Fruit fly (Drosophila melanogaster) whole organism, embryonic: ENCODE measurements around the gene gro.

ENCODE experiments used
- Ada2b ChIP-seq: fragments of 200-800 bp; sonication (Bioruptor generic); IDR thresholded peaks from 2 replicates; pipeline ENCODE4 v1.3.6; 2022; ENCODE audit warnings: missing biosample characterization, missing genetic modification characterization
- Adf1 ChIP-seq: fragments of 200-800 bp; sonication (Bioruptor generic); IDR thresholded peaks from 2 replicates; pipeline ENCODE4 v1.3.6; 2022; ENCODE audit warnings: missing biosample characterization, missing genetic modification characterization
- Awh ChIP-seq: fragments of 200-800 bp; sonication (Bioruptor generic); IDR thresholded peaks from 2 replicates; pipeline ENCODE4, ENCODE4 v1.3.6; 2022; ENCODE audit warnings: missing biosample characterization, missing genetic modification characterization
- CG10267 ChIP-seq: fragments of 200-800 bp; sonication (Bioruptor generic); optimal IDR thresholded peaks from 2 replicates; lab custom pipeline; 2018; ENCODE audit warnings: missing biosample characterization, mild to moderate bottlenecking, missing genetic modification characterization, moderate library complexity
- CG10654 ChIP-seq: fragments of 200-800 bp; sonication (Bioruptor generic); optimal IDR thresholded peaks from 2 replicates; lab custom pipeline; 2016; ENCODE audit warnings: missing biosample characterization, missing genetic modification characterization
- CG12769 ChIP-seq: fragments of 200-800 bp; sonication (Bioruptor generic); optimal IDR thresholded peaks from 2 replicates; lab custom pipeline; 2019; ENCODE audit warnings: missing biosample characterization, mild to moderate bottlenecking, missing genetic modification characterization, moderate library complexity
- CG17361 ChIP-seq: fragments of 200-800 bp; sonication (Bioruptor generic); IDR thresholded peaks from 3 replicates; pipeline ENCODE4 v1.3.6; 2022; ENCODE audit warnings: missing biosample characterization, missing genetic modification characterization
- CG18764 ChIP-seq: fragments of 200-800 bp; sonication (Bioruptor generic); optimal IDR thresholded peaks from 3 replicates; lab custom pipeline; 2016; ENCODE audit warnings: missing biosample characterization, missing genetic modification characterization
- CG2712 ChIP-seq: fragments of 200-800 bp; optimal IDR thresholded peaks from 3 replicates; lab custom pipeline; 2019; ENCODE audit warnings: missing biosample characterization, mild to moderate bottlenecking, missing genetic modification characterization, moderate library complexity
- CG3281 ChIP-seq: fragments of 200-800 bp; sonication (Bioruptor generic); optimal IDR thresholded peaks from 3 replicates; lab custom pipeline; 2017; ENCODE audit warnings: missing biosample characterization, mild to moderate bottlenecking, missing genetic modification characterization
- CG43689 ChIP-seq: fragments of 200-800 bp; sonication (Bioruptor generic); IDR thresholded peaks from 2 replicates; pipeline ENCODE4 v1.3.6; 2022; ENCODE audit warnings: missing biosample characterization, missing genetic modification characterization
- CG5180 ChIP-seq: fragments of 200-800 bp; sonication (Bioruptor generic); optimal IDR thresholded peaks from 3 replicates; lab custom pipeline; 2017; ENCODE audit warnings: missing biosample characterization, missing genetic modification characterization, mild to moderate bottlenecking, moderate library complexity, missing genetic modification reagents
- CG5953 ChIP-seq: fragments of 200-800 bp; sonication (Bioruptor generic); IDR thresholded peaks from 2 replicates; pipeline ENCODE4 v1.3.6; 2022; ENCODE audit warnings: missing biosample characterization, missing genetic modification characterization
- CG6765 ChIP-seq: fragments of 200-800 bp; sonication (Bioruptor generic); optimal IDR thresholded peaks from 3 replicates; lab custom pipeline; 2017; ENCODE audit warnings: missing biosample characterization, mild to moderate bottlenecking, missing genetic modification characterization
- CG7556 ChIP-seq: fragments of 200-800 bp; sonication (Bioruptor generic); optimal IDR thresholded peaks from 2 replicates; lab custom pipeline; 2017; ENCODE audit warnings: missing biosample characterization, mild to moderate bottlenecking, missing genetic modification characterization
- CG7963 ChIP-seq: fragments of 200-800 bp; sonication (Bioruptor generic); IDR thresholded peaks from 3 replicates; pipeline ENCODE4 v1.3.6; 2022; ENCODE audit warnings: missing biosample characterization, missing genetic modification characterization; ENCODE audit not compliant: partially characterized antibody
- CoRest ChIP-seq: fragments of 200-800 bp; sonication (Bioruptor generic); optimal IDR thresholded peaks from 3 replicates; lab custom pipeline; 2018; ENCODE audit warnings: missing biosample characterization, mild to moderate bottlenecking, missing genetic modification characterization, moderate library complexity
- D ChIP-seq, 2 experiments: fragments of 200-800 bp in 1 of 2; fragments of >200 bp in 1 of 2; sonication (Bioruptor generic) in 1 of 2; optimal IDR thresholded peaks; 2 replicates in 1 of 2; 3 replicates in 1 of 2; lab custom pipeline; 2017; ENCODE audit warnings: mild to moderate bottlenecking in 1 of 2, missing biosample characterization in 1 of 2, missing genetic modification characterization in 1 of 2, missing genetic modification reagents in 1 of 2
- Deaf1 ChIP-seq: fragments of 200-800 bp; optimal IDR thresholded peaks from 3 replicates; lab custom pipeline; 2019; ENCODE audit warnings: missing biosample characterization, mild to moderate bottlenecking, missing genetic modification characterization, moderate library complexity
- Fer2 ChIP-seq: fragments of 200-800 bp; sonication (Bioruptor generic); optimal IDR thresholded peaks from 2 replicates; lab custom pipeline; 2018; ENCODE audit warnings: missing biosample characterization, mild to moderate bottlenecking, missing genetic modification characterization, moderate library complexity
- Hr3 ChIP-seq: fragments of 200-800 bp; sonication (Bioruptor generic); optimal IDR thresholded peaks from 3 replicates; lab custom pipeline; 2016; ENCODE audit warnings: missing biosample characterization, missing genetic modification characterization
- Hr78 ChIP-seq, 2 experiments: fragments of 200-800 bp in 1 of 2; fragments of >200 bp in 1 of 2; sonication (Bioruptor generic) in 1 of 2; optimal IDR thresholded peaks; 2 replicates each; lab custom pipeline; 2017 to 2019; ENCODE audit warnings: missing biosample characterization in 2 of 2, missing genetic modification characterization in 2 of 2, mild to moderate bottlenecking in 1 of 2, moderate library complexity in 1 of 2
- MTF-1 ChIP-seq: fragments of 200-800 bp; sonication (Bioruptor generic); optimal IDR thresholded peaks from 2 replicates; lab custom pipeline; 2018; ENCODE audit warnings: missing biosample characterization, mild to moderate bottlenecking, missing genetic modification characterization, borderline replicate concordance
- Ptx1 ChIP-seq: fragments of 200-800 bp; sonication (Bioruptor generic); IDR thresholded peaks from 2 replicates; pipeline ENCODE4 v1.3.6; 2022; ENCODE audit warnings: missing biosample characterization, missing genetic modification characterization
- Trl ChIP-seq, 3 experiments: fragments of >200 bp in 2 of 3; fragments of 200-800 bp in 1 of 3; sonication (Bioruptor generic) in 1 of 3; optimal IDR thresholded peaks; 2 replicates in 1 of 3; 3 replicates in 2 of 3; lab custom pipeline; 2016 to 2017; ENCODE audit warnings: missing biosample characterization in 1 of 3, missing genetic modification characterization in 1 of 3
- ara ChIP-seq: fragments of 200-800 bp; sonication (Bioruptor generic); IDR thresholded peaks from 2 replicates; pipeline ENCODE4 v1.3.6; 2022; ENCODE audit warnings: missing biosample characterization, missing genetic modification characterization
- ase ChIP-seq: fragments of 200-800 bp; sonication (Bioruptor generic); IDR thresholded peaks from 3 replicates; pipeline ENCODE4 v1.3.6; 2022; ENCODE audit warnings: missing biosample characterization, missing genetic modification characterization
- bab2 ChIP-seq: fragments of 200-800 bp; sonication (Bioruptor generic); optimal IDR thresholded peaks from 2 replicates; lab custom pipeline; 2016; ENCODE audit warnings: missing biosample characterization, missing genetic modification characterization
- cato ChIP-seq: fragments of 200-800 bp; sonication (Bioruptor generic); optimal IDR thresholded peaks from 2 replicates; lab custom pipeline; 2016; ENCODE audit warnings: missing biosample characterization, missing genetic modification characterization, borderline replicate concordance
- ci ChIP-seq: fragments of 200-800 bp; sonication (Bioruptor generic); IDR thresholded peaks from 3 replicates; pipeline ENCODE4 v1.3.6; 2022; ENCODE audit warnings: missing biosample characterization, missing genetic modification characterization
- crol ChIP-seq: fragments of 200-800 bp; sonication (Bioruptor generic); IDR thresholded peaks from 2 replicates; pipeline ENCODE4 v1.3.6; 2022; ENCODE audit warnings: missing biosample characterization, missing genetic modification characterization
- dan ChIP-seq: fragments of 200-800 bp; sonication (Bioruptor generic); IDR thresholded peaks from 2 replicates; pipeline ENCODE4 v1.3.6; 2022; ENCODE audit warnings: missing biosample characterization, missing genetic modification characterization
- dmrt99B ChIP-seq: fragments of 200-800 bp; sonication (Bioruptor generic); optimal IDR thresholded peaks from 2 replicates; lab custom pipeline; 2018; ENCODE audit warnings: missing biosample characterization, mild to moderate bottlenecking, missing genetic modification characterization, moderate library complexity
- eve ChIP-seq, 2 experiments: fragments of >200 bp; optimal IDR thresholded peaks; 2 replicates each; lab custom pipeline; 2017; ENCODE audit warnings: missing biosample characterization in 2 of 2, missing genetic modification characterization in 2 of 2
- fd64A ChIP-seq: fragments of 200-800 bp; sonication (Bioruptor generic); optimal IDR thresholded peaks from 3 replicates; lab custom pipeline; 2018; ENCODE audit warnings: missing biosample characterization, mild to moderate bottlenecking, missing genetic modification characterization
- h ChIP-seq: fragments of >200 bp; optimal IDR thresholded peaks from 2 replicates; lab custom pipeline; 2017
- lbe ChIP-seq: fragments of 200-800 bp; sonication (Bioruptor generic); optimal IDR thresholded peaks from 2 replicates; lab custom pipeline; 2016; ENCODE audit warnings: missing biosample characterization, mild to moderate bottlenecking, missing genetic modification characterization
- lov ChIP-seq, 2 experiments: fragments of 200-800 bp in 1 of 2; fragments of >200 bp in 1 of 2; sonication (Bioruptor generic) in 1 of 2; IDR thresholded peaks in 1 of 2; optimal IDR thresholded peaks in 1 of 2; 2 replicates in 1 of 2; 3 replicates in 1 of 2; pipeline versions ENCODE4 v1.3.6 to Lab custom; 2017 to 2022; ENCODE audit warnings: missing biosample characterization in 1 of 2, missing genetic modification characterization in 1 of 2
- odd ChIP-seq: fragments of 200-800 bp; sonication (Bioruptor generic); optimal IDR thresholded peaks from 2 replicates; lab custom pipeline; 2017; ENCODE audit warnings: missing biosample characterization, mild to moderate bottlenecking, missing genetic modification characterization
- onecut ChIP-seq: fragments of 200-800 bp; sonication (Bioruptor generic); IDR thresholded peaks from 2 replicates; pipeline ENCODE4 v1.3.6; 2022; ENCODE audit warnings: missing biosample characterization, missing genetic modification characterization
- slbo ChIP-seq: fragments of 200-800 bp; sonication (Bioruptor generic); IDR thresholded peaks from 2 replicates; pipeline ENCODE4 v1.3.6; 2022; ENCODE audit warnings: missing biosample characterization, missing genetic modification characterization
- sug ChIP-seq: fragments of 200-800 bp; optimal IDR thresholded peaks from 2 replicates; lab custom pipeline; 2019; ENCODE audit warnings: missing biosample characterization, mild to moderate bottlenecking, missing genetic modification characterization, moderate library complexity
- tll ChIP-seq, 2 experiments: fragments of 200-800 bp in 1 of 2; fragments of >200 bp in 1 of 2; sonication (Bioruptor generic) in 1 of 2; optimal IDR thresholded peaks; 2 replicates each; lab custom pipeline; 2017 to 2019; ENCODE audit warnings: missing biosample characterization in 2 of 2, missing genetic modification characterization in 2 of 2, mild to moderate bottlenecking in 1 of 2, moderate library complexity in 1 of 2
- unc-4 ChIP-seq: fragments of 200-800 bp; sonication (Bioruptor generic); IDR thresholded peaks from 2 replicates; pipeline ENCODE4 v1.3.6; 2022; ENCODE audit warnings: missing biosample characterization, missing genetic modification characterization; ENCODE audit not compliant: partially characterized antibody
- wor ChIP-seq: fragments of 200-800 bp; sonication (Bioruptor generic); IDR thresholded peaks from 2 replicates; pipeline ENCODE4 v1.3.6; 2022; ENCODE audit warnings: missing biosample characterization, missing genetic modification characterization
- zen ChIP-seq: fragments of 200-800 bp; sonication (Bioruptor generic); optimal IDR thresholded peaks from 3 replicates; lab custom pipeline; 2018; ENCODE audit warnings: missing biosample characterization, mild to moderate bottlenecking, missing genetic modification characterization, moderate library complexity

The gro gene

DNA sequence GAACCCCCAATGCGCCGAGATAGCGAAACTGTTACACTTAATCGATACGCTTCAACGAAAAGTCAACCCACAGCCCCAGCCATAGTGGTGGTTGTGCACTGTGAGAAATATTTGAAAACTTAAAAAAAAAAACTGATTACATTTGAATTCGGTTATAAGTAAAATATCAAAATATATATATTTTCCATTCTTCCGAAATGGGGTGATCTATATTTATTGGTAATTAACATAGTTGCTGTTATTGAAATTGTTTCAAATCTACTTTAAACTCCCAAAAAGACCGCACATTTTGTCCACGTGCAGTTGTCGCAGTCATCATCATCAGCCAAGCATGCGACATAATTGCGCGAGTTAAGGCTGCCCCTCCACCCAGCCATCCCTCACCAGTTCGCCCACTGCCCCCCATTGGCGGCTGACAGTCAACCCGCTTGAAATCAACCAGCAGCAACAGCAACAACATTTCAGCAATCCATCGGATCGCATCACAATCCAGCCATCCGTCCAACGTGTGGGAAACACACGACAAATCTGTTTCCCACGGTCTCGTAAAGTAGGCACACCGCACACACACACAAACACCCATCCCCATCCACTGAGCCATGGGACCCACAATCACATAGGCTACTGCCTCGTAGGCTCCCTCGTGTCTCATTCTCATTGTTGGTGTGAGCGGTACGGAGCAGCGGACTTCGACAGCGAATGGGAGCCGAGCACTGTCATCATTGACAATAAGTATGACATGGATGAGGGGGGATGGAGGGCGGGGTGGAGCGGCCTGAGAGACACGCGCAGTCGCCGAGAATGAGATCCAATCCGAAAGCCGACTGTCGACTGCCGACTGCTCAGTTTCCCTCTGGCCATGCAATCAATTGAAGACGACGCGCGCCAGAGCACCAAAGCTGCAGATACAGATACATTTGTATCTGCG is 21.0 kb upstream of the gro start (continued):
- TF ChIP-seq CG10654 (GFP tag; lab: Kevin White, UChicago) (peak; percentile 53), zen (peak; percentile 47), CG5180 (GFP tag; lab: Kevin White, UChicago) (peak; percentile 43), CG7556 (GFP tag; lab: Kevin White, UChicago) (peak; percentile 70), slbo (GFP tag; lab: Robert Waterston, UW) (peak; percentile 43), CG3281 (GFP tag; lab: Kevin White, UChicago) (peak; percentile 71), dan (GFP tag; lab: Robert Waterston, UW) (no peak), onecut (0 out of 2 replicates have a peak, but pooled peaks have one; percentile 15), cato (GFP tag; lab: Kevin White, UChicago) (peak; percentile 14), Ada2b (GFP tag; lab: Robert Waterston, UW) (peak; percentile 57), CG18764 (GFP tag; lab: Kevin White, UChicago) (peak; percentile 40), lbe (GFP tag; lab: Kevin White, UChicago) (peak; percentile 46), CG17361 (GFP tag; lab: Robert Waterston, UW) (peak; percentile 78; the same call in 2 of the 3 replicates), fd64A (GFP tag; lab: Kevin White, UChicago) (no peak), CG7963 (no peak), eve (GFP tag; optimal IDR thresholded peaks at IDR 0.05; lab: Kevin White, UChicago) (no peak), MTF-1 (GFP tag; lab: Kevin White, UChicago) (peak; percentile 46), lov (optimal IDR thresholded peaks at IDR 0.05; lab: Kevin White, UChicago) (no peak), lov (GFP tag; IDR thresholded peaks at IDR 0.05; lab: Robert Waterston, UW) (0 out of 3 replicates have a peak, but pooled peaks have one; percentile 30), CG10267 (tag; lab: Kevin White, UChicago) (peak; percentile 67), CG5953 (GFP tag; lab: Robert Waterston, UW) (0 out of 2 replicates have a peak, but pooled peaks have one; percentile 26), dmrt99B (peak; percentile 84), CG2712 (tag; lab: Kevin White, UChicago) (peak; percentile 71), CG43689 (no peak), ase (0 out of 3 replicates have a peak, but pooled peaks have one; percentile 38), CoRest (tag; lab: Kevin White, UChicago) (peak; percentile 63), Adf1 (GFP tag; lab: Robert Waterston, UW) (peak; percentile 88), wor (GFP tag; lab: Robert Waterston, UW) (peak; percentile 53; the same call in 1 of the 2 replicates), unc-4 (GFP tag; lab: Robert Waterston, UW) (no peak), Hr78 (GFP tag; optimal IDR thresholded peaks at IDR 0.05; lab: Kevin White, UChicago) (no peak), Hr3 (GFP tag; lab: Kevin White, UChicago) (peak; percentile 57), h (lab: Kevin White, UChicago) (peak; percentile 56), D (optimal IDR thresholded peaks at IDR 0.05; lab: Kevin White, UChicago) (no peak), D (GFP tag; optimal IDR thresholded peaks at IDR 0.05; lab: Kevin White, UChicago) (peak; percentile 50), CG12769 (tag; lab: Kevin White, UChicago) (peak; percentile 96), Awh (GFP tag; lab: Robert Waterston, UW) (0 out of 2 replicates have a peak, but pooled peaks have one; percentile 39), Trl (optimal IDR thresholded peaks at IDR 0.05; lab: Kevin White, UChicago) (peak; percentile 54 to 73), Trl (GFP tag; optimal IDR thresholded peaks at IDR 0.05; lab: Kevin White, UChicago) (no peak), tll (GFP tag; optimal IDR thresholded peaks at IDR 0.05; lab: Kevin White, UChicago) (no peak), bab2 (GFP tag; lab: Kevin White, UChicago) (peak; percentile 12), odd (GFP tag; lab: Kevin White, UChicago) (peak; percentile 43), sug (tag; lab: Kevin White, UChicago) (no peak), crol (GFP tag; lab: Robert Waterston, UW) (peak; percentile 100), Ptx1 (peak; percentile 75), CG6765 (peak; percentile 30), Fer2 (peak; percentile 8), Deaf1 (peak; percentile 99), ci (GFP tag; lab: Robert Waterston, UW) (peak; percentile 51; the same call in 1 of the 3 replicates), ara (GFP tag; lab: Robert Waterston, UW) (peak; percentile 72)
